Fruit fly (Drosophila melanogaster): ENCODE results near the gene Arr2.

DNA sequence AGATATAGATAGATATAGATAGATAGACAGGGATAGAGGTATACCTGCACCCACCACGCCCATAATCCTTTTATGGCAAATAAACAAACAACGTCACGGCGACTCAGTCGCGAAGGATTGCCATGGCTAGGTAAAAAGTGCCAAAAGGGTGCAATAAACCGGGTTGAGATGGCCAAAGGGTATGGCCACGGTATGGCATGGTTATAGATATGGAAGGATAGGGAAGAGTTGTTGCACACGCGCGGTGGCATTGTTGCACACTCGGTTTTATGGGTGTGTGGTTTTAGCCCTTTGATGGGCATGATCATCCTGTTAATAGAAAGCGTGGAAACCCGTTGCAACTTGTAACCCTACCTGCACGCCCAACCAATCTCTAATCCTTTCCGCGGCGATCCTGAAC lies 22.2 kb upstream of the Arr2 start:
- TF ChIP-seq eg (GFP tag; IDR thresholded peaks at IDR 0.05) (no peak), spab (GFP tag; optimal IDR thresholded peaks at IDR 0.05) (no peak), Lpt (GFP tag; optimal IDR thresholded peaks at IDR 0.05) (no peak), vri (GFP tag; optimal IDR thresholded peaks at IDR 0.05) (no peak), CG10631 (GFP tag; optimal IDR thresholded peaks at IDR 0.05) (no peak), salr (GFP tag; optimal IDR thresholded peaks at IDR 0.05) (no peak), svp (GFP tag) (no peak), net (GFP tag; optimal IDR thresholded peaks at IDR 0.05) (no peak), Sox102F (GFP tag; optimal IDR thresholded peaks at IDR 0.05) (no peak), ss (GFP tag; optimal IDR thresholded peaks at IDR 0.05) (no peak), CG3032 (tag; optimal IDR thresholded peaks at IDR 0.05) (no peak), CG34406 (GFP tag; optimal IDR thresholded peaks at IDR 0.05) (no peak)

Data from whole organism, prepupa.